Fruit fly (Drosophila melanogaster): Measurements from ENCODE around the gene Ets21C.

DNA sequence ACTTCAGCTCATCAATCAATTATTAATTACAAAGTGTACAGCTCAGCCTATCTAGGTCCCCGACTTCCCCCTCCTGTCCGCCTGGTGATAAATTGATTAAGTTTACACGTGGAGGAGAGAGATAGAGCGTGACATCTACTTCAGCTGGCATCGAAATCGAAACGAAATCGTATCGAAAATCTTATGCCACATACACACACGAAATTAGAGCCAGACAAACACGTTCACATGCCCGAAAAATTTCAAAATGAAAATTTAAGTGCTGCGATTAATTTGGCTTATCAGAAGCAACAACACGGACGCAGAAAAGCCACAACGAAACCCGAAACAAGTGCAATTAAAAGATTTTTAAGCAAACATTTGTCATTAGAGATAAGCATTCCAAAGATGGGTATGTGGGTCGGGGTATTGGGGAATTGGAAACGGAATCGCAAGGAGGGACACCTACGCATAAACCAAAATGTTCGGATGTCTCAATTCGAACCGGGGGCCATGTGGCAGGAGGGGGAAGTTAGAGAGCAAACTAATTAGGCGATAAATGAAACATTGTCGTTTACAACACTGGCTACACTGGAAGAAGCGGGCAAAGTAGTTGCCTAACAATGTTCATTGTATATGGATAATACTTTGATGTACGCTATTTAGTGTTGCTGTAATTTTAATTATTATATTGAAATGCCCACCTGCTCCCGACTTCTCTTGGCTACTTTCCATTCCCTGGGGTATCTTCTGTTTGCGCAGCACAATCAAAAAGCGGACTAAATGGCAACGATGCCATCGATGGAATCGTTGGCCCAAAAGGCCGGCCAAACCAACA lies 54.9 kb downstream of the Ets21C start:
- TF ChIP-seq CTCF (optimal IDR thresholded peaks at IDR 0.05) = no peak
- no peak for TF ChIP-seq CG8478 (optimal IDR thresholded peaks at IDR 0.05)
